Fruit fly (Drosophila melanogaster): ENCODE results near the gene CG4098.

Gene CG4098

dm6 chr3L:16640509-16641068, 31.4 kb upstream of the CG4098 start (continued):
- peak; percentile 29 for TF ChIP-seq PHDP (tag; optimal IDR thresholded peaks at IDR 0.05)
- TF ChIP-seq Side (GFP tag; optimal IDR thresholded peaks at IDR 0.05), result no peak
- TF ChIP-seq dpn (GFP tag; optimal IDR thresholded peaks at IDR 0.05), result no peak
- TF ChIP-seq CG1529 (GFP tag; optimal IDR thresholded peaks at IDR 0.05), result peak; percentile 46
- TF ChIP-seq Aef1 (GFP tag; IDR thresholded peaks at IDR 0.05), result no peak
- no peak for TF ChIP-seq br (optimal IDR thresholded peaks at IDR 0.05)
- no peak for TF ChIP-seq gsb (GFP tag; IDR thresholded peaks at IDR 0.05)
- no peak for TF ChIP-seq Dll (GFP tag; IDR thresholded peaks at IDR 0.05; ENCODE audit: partially characterized antibody)
- peak; percentile 76 for TF ChIP-seq CG2202 (tag; optimal IDR thresholded peaks at IDR 0.05)
- no peak for TF ChIP-seq eve (GFP tag; optimal IDR thresholded peaks at IDR 0.05)
- no peak for TF ChIP-seq pan (optimal IDR thresholded peaks at IDR 0.05)
- TF ChIP-seq pan (GFP tag; optimal IDR thresholded peaks at IDR 0.05 in 1 of 2, IDR thresholded peaks at IDR 0.05 in 1 of 2), result peak in 1 of 2 experiments; percentile 13
- TF ChIP-seq crp (GFP tag; optimal IDR thresholded peaks at IDR 0.05), result no peak
- TF ChIP-seq CG10959 (GFP tag; IDR thresholded peaks at IDR 0.05), result no peak
- no peak for TF ChIP-seq CG3838 (GFP tag; optimal IDR thresholded peaks at IDR 0.05)
- no peak for TF ChIP-seq Elba2 (GFP tag; optimal IDR thresholded peaks at IDR 0.05)
- no peak for TF ChIP-seq sc (optimal IDR thresholded peaks at IDR 0.05)
- TF ChIP-seq sc (GFP tag; optimal IDR thresholded peaks at IDR 0.05), result peak; percentile 66
- no peak for TF ChIP-seq CG11247 (GFP tag; IDR thresholded peaks at IDR 0.05)
- no peak for TF ChIP-seq CG7928 (GFP tag; optimal IDR thresholded peaks at IDR 0.05)
- TF ChIP-seq CG13296 (GFP tag; optimal IDR thresholded peaks at IDR 0.05), result no peak
- TF ChIP-seq CG3163 (GFP tag; optimal IDR thresholded peaks at IDR 0.05), result no peak
- no peak for TF ChIP-seq CG6683 (GFP tag; optimal IDR thresholded peaks at IDR 0.05)
- no peak for TF ChIP-seq CG15514 (GFP tag; optimal IDR thresholded peaks at IDR 0.05)
- TF ChIP-seq CG10979 (tag; optimal IDR thresholded peaks at IDR 0.05), result peak; percentile 58
- TF ChIP-seq zen (tag; optimal IDR thresholded peaks at IDR 0.05), result peak; percentile 32
- no peak for TF ChIP-seq HHEX (GFP tag; optimal IDR thresholded peaks at IDR 0.05)
- peak; percentile 33 for TF ChIP-seq org-1 (GFP tag; optimal IDR thresholded peaks at IDR 0.05)
- TF ChIP-seq CG5245 (GFP tag; optimal IDR thresholded peaks at IDR 0.05), result no peak
- TF ChIP-seq lilli (GFP tag; optimal IDR thresholded peaks at IDR 0.05), result no peak
- TF ChIP-seq stwl (tag; optimal IDR thresholded peaks at IDR 0.05), result peak; percentile 47
- TF ChIP-seq mld (GFP tag; IDR thresholded peaks at IDR 0.05; ENCODE audit: partially characterized antibody), result no peak
- no peak for TF ChIP-seq CG18476 (GFP tag; optimal IDR thresholded peaks at IDR 0.05)
- TF ChIP-seq inv (GFP tag; IDR thresholded peaks at IDR 0.05; ENCODE audit: partially characterized antibody), result no peak
- no peak for TF ChIP-seq aop (GFP tag; IDR thresholded peaks at IDR 0.05)
- TF ChIP-seq CTCF (GFP tag; optimal IDR thresholded peaks at IDR 0.05), result no peak
- no peak for TF ChIP-seq CG7987 (GFP tag; optimal IDR thresholded peaks at IDR 0.05)
- TF ChIP-seq CG13775 (GFP tag; optimal IDR thresholded peaks at IDR 0.05), result no peak
- no peak for TF ChIP-seq repo (GFP tag; optimal IDR thresholded peaks at IDR 0.05)
- TF ChIP-seq kay (GFP tag; optimal IDR thresholded peaks at IDR 0.05), result no peak
- TF ChIP-seq CG8359 (GFP tag; optimal IDR thresholded peaks at IDR 0.05; ENCODE audit: borderline replicate concordance), result peak; percentile 53
- no peak for TF ChIP-seq MBD-R2 (GFP tag; IDR thresholded peaks at IDR 0.05)
- TF ChIP-seq CG11085 (GFP tag; IDR thresholded peaks at IDR 0.05), result no peak
- TF ChIP-seq CG18764 (GFP tag; optimal IDR thresholded peaks at IDR 0.05), result peak; percentile 35
- peak; percentile 82 for TF ChIP-seq ATbp (GFP tag; optimal IDR thresholded peaks at IDR 0.05)
- TF ChIP-seq danr (GFP tag; IDR thresholded peaks at IDR 0.05), result no peak
- TF ChIP-seq CG14860 (GFP tag; IDR thresholded peaks at IDR 0.05; ENCODE audit: partially characterized antibody), result no peak
- TF ChIP-seq en (GFP tag; optimal IDR thresholded peaks at IDR 0.05), result no peak
- no peak for TF ChIP-seq pzg (GFP tag; optimal IDR thresholded peaks at IDR 0.05)
- TF ChIP-seq sug (tag; optimal IDR thresholded peaks at IDR 0.05), result no peak
- no peak for TF ChIP-seq CG5180 (GFP tag; optimal IDR thresholded peaks at IDR 0.05)
- TF ChIP-seq CG5953 (GFP tag; IDR thresholded peaks at IDR 0.05), result no peak
